Worm (Caenorhabditis elegans): Measurements from ENCODE around the gene cTel55X.1.

ce11 chrX:17684767-17685166 lies 30.0 kb upstream of the cTel55X.1 start, which contains the start of gene T23E7.6:
- no peak for TF ChIP-seq lin-39 (tag; optimal IDR thresholded peaks at IDR 0.05)
- no peak for TF ChIP-seq unc-62 (GFP tag; optimal IDR thresholded peaks at IDR 0.05)
- no peak for TF ChIP-seq pqm-1 (tag; optimal IDR thresholded peaks at IDR 0.05)
- TF ChIP-seq hmg-11 (tag; optimal IDR thresholded peaks at IDR 0.05), result no peak
- no peak for TF ChIP-seq daf-12 (tag; optimal IDR thresholded peaks at IDR 0.05)
- no peak for TF ChIP-seq snpc-4 (tag; optimal IDR thresholded peaks at IDR 0.05)
- no peak for TF ChIP-seq ZK546.5 (tag; optimal IDR thresholded peaks at IDR 0.05)
- TF ChIP-seq ztf-4 (tag; optimal IDR thresholded peaks at IDR 0.05), result no peak
- TF ChIP-seq elt-2 (tag; optimal IDR thresholded peaks at IDR 0.05), result no peak
- no peak for TF ChIP-seq nhr-12 (tag; optimal IDR thresholded peaks at IDR 0.05)
